Worm (Caenorhabditis elegans) whole organism, L4/young adult: ENCODE measurements around the gene C14B1.3.
A peak's percentile ranks its signal among the peaks of the same experiment; 100 is the strongest.

Experiments used
- W03F9.2 ChIP-seq: fragments of 150-350 bp; optimal IDR thresholded peaks from 2 replicates; lab custom pipeline; 2014; ENCODE audit warnings: missing biosample characterization, missing genetic modification characterization
- dao-5 ChIP-seq: sonication (generic microtip); optimal IDR thresholded peaks from 2 replicates; lab custom pipeline; 2016; ENCODE audit warnings: missing genotype, missing genetic modification characterization, moderate library complexity, missing compliant biosample characterization
- him-1 ChIP-seq: sonication (generic microtip); optimal IDR thresholded peaks from 2 replicates; lab custom pipeline; 2016; ENCODE audit warnings: missing genotype, missing genetic modification reagents, missing genetic modification characterization, missing compliant biosample characterization

The C14B1.3 gene

DNA sequence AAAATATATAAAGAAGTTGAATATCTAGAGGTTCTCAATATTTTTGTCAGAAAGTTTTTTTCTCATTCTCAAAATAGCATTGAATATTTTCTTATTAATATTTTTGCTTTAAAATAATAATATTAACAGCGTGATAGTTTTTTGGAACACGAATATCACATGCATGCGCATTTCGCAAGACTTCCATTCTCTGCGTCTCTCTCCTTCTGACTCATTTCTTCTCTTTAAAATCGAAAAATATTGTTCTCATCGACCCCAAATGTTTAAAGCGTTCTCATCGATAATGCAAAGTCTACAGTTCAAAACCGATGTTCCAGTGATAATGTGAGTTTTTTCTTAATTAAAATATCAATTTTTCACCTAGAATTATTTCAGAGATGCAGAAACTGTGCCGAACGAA is at the start of gene C14B1.3:
Gene C14B1.3 (plus strand): TSS at position 168 of the 400 bp plus-strand sequence.
- TF ChIP-seq dao-5 (tag; lab: Kevin White, UChicago) (no peak), W03F9.2 (tag; lab: Kevin White, UChicago) (peak; percentile 45)

DNA sequence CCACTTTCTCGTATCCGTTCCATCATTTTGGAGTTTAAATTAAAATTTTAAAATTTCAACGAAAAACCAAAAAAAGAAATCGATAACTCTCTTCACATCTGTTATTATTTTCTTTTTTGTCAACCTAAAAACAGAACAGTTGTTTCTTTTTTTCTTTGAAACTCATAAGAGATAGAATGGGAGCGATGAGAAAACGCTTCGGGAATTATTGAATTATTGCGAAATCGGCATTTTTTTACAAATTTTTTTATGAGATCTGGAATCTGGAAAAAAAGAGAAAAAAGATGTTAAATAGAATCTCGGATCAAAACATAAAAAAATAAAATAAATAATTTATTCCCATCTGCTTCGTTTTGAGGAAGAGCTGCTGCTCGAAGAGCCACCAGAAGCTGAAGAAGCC is 45.9 kb upstream of the C14B1.3 start, which contains the start of gene C46F11.5:
Gene C46F11.5 (minus strand): TSS at position 128 of the 400 bp plus-strand sequence.
- TF ChIP-seq W03F9.2 (tag; lab: Kevin White, UChicago): no peak
- no peak for TF ChIP-seq dao-5 (tag; lab: Kevin White, UChicago)
- no peak for TF ChIP-seq him-1 (tag; lab: Kevin White, UChicago)

DNA sequence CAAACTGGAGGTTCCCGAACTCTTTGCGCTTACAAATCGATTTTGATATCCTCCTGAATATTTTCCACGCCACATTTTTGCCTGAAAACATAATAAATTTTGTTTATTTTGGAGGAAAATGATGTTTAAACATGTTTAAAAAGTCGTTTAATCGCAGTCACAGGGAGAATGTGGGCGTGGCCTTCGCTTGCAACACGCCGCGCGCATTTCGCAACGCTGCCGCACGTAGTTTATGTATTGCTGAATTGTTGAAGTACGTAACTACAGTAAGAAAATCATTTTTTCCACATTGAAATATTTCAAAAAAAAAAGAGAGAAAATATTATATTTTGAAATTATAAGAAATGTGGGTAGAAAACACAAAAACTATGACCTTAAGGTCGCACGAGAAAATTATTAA is 39.1 kb upstream of the C14B1.3 start, which contains the start of gene C46F11.4:
Gene C46F11.4 (minus strand): TSS at position 81 of the 400 bp plus-strand sequence.
- no peak for TF ChIP-seq dao-5 (tag; lab: Kevin White, UChicago)
- TF ChIP-seq W03F9.2 (tag; lab: Kevin White, UChicago): peak; percentile 27
- TF ChIP-seq him-1 (tag; lab: Kevin White, UChicago): peak; percentile 62

DNA sequence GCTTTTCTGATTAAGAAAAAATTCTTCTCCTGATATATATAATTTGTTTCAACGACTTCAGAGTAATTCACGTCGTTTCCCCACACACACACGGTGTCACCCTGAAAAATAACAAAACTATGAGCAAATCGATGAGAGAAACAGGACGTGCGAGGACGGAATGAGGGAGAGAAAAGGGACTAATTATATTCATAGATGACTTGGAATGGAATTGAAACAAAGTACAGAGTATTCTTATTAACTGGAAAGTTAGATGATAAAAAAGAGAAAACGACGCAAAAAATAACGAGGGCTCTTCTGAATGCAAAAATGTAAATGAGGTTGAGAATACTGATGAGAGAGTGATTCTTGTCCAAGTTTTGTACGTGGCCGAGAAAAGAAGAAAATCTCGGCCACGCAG is 33.0 kb upstream of the C14B1.3 start, which contains the start of gene C46F11.6:
Gene C46F11.6 (minus strand): TSS at position 101 of the 400 bp plus-strand sequence.
- TF ChIP-seq him-1 (tag; lab: Kevin White, UChicago): no peak
- TF ChIP-seq W03F9.2 (tag; lab: Kevin White, UChicago): no peak
- TF ChIP-seq dao-5 (tag; lab: Kevin White, UChicago): no peak

DNA sequence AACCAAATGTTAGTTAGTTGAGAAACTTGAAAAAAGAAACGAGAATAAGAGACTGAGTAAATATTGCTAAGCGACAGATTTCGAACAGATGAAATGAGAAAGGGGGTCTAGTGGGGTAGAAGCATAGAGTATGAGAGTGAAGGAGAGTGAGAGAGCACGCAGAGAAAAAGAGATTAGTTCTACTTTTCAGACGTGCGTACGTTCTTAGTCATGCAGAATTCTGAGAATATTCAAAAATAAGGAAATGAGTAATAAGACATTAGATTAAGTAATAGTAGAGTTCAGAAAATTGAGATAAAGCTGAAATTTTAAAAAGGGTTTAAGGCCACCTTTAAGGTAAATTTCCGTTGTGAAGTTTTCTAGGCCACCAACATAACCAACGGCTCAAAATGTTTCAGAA is 32.4 kb upstream of the C14B1.3 start:
- no peak for TF ChIP-seq dao-5 (tag; lab: Kevin White, UChicago)
- TF ChIP-seq W03F9.2 (tag; lab: Kevin White, UChicago): no peak
- TF ChIP-seq him-1 (tag; lab: Kevin White, UChicago): no peak

DNA sequence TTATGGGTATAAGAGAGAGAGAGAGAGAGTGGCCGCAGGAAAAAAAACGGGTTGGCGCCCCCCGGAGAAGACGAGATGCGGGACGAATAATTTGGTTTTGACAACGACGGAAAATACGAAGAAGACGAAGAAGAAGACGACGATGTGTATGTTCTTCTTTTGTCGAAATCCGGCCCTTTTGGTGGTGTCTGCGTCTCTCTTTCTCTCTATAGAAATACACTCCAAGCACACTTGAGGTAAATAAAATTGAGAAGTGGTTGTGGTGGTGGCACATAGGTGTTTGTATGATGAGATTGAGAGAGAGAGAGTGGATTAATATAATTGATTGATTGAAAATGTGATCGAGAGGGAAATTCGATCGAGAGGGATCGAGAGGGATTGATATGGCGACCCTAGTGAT is 30.5 kb upstream of the C14B1.3 start:
- TF ChIP-seq dao-5 (tag; lab: Kevin White, UChicago) (no peak), W03F9.2 (tag; lab: Kevin White, UChicago) (no peak), him-1 (tag; lab: Kevin White, UChicago) (no peak)

DNA sequence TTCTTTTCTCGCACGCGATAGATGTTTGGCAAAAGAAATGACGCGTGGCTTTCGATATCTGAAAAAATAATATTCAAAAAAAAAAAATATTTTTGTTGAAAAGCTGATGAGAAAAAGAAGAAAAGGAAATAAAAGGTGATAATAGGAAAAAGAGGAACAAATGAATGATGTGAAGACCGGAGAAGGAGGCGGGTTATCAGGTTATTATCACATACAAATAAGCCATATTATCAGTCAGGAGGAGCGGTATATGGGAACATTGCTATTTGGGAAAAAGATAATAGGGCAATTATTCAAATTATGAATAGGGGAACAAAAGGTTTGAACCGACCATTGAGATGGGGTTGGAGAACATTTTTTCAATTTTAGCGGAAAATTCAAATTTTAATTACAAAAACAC is 29.2 kb upstream of the C14B1.3 start:
- TF ChIP-seq W03F9.2 (tag; lab: Kevin White, UChicago): no peak
- no peak for TF ChIP-seq dao-5 (tag; lab: Kevin White, UChicago)
- no peak for TF ChIP-seq him-1 (tag; lab: Kevin White, UChicago)

DNA sequence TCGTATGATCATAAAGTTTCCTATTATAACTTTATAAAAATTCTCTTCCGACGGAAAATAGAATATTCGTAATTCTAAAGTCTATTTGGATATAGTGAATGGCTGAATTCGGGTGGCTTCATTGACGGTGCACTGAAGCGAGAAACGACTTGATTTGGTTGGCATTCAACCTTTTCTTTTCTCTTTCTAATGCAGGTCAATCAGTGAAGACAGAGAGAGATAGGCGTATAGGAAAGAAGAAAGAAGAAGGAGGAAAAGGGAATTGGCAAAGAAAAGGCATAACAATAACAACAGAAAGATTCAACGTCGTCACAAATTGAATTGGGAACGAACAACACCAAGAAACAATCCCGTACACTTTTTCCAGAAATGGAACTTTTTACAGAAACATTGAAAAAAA is 27.9 kb upstream of the C14B1.3 start:
- no peak for TF ChIP-seq dao-5 (tag; lab: Kevin White, UChicago)
- TF ChIP-seq him-1 (tag; lab: Kevin White, UChicago): no peak
- TF ChIP-seq W03F9.2 (tag; lab: Kevin White, UChicago): no peak

DNA sequence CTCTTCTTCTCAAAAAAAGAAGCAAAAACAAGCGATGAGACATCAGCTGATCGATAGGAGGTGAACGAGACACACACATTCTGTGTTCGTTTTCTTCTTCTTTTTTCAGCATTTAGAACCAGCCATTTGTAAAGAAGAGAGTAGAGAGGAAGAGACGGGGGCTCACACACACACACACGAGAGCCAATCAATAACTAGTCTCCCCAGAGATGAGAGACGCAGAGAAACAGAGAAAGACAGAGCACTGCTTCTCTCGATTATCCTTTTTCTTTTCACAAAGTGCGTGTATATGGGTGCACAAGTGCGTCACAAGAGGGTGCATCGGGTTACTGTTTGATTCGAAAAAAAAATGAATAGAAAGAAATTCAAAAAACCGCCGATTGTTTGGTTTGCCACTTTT is 26.0 kb upstream of the C14B1.3 start:
- TF ChIP-seq dao-5 (tag; lab: Kevin White, UChicago) (no peak), him-1 (tag; lab: Kevin White, UChicago) (peak; percentile 92)

DNA sequence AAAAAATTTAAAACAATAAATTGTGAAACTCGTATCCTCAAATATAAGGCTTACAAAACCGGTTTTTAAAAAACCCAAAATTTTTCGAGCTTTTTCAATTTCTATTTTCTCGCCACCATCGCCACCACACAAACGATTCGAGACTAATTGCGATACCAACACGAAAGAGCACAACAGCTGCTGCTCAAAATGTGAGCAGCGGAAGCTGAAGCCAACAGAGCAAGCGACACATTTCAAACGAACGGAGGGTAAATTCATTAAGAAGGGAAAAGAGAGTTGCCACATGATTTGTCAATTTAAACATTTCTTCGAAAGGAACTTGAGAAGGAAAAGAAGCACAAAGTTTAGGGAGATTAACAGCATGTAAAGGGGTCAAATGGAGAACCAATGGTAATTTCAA is 24.3 kb upstream of the C14B1.3 start:
- TF ChIP-seq him-1 (tag; lab: Kevin White, UChicago): no peak
- TF ChIP-seq W03F9.2 (tag; lab: Kevin White, UChicago): no peak
- TF ChIP-seq dao-5 (tag; lab: Kevin White, UChicago): no peak

DNA sequence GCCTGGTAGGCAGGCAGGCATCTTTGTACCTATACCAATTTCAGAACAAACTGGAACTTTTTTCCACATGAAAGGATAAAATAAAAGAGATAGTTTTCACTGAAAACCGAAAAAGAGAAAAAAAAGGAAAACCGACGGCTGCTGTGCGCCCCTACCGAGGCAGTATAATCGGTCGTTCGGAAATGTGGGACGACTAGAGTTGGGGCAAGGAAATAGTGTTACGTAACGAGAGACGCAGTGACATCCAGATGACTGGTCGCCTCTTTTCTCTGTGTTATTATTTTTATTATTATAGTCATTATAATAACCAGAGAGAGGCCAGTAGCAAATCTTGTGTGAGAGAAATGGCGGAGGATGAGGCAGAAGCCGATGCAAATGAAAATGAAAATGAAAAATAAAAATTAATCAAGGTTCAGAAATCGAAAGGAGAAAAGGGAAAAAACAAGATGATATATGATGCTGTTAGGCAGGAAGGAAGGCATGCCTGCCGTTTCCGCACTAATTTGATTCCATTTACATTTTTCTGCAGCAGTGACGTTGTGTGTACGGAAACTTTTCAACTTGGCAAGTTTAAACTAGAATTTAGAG is 21.9 kb upstream of the C14B1.3 start:
- no peak for TF ChIP-seq dao-5 (tag; lab: Kevin White, UChicago)
- TF ChIP-seq him-1 (tag; lab: Kevin White, UChicago): no peak
- TF ChIP-seq W03F9.2 (tag; lab: Kevin White, UChicago): no peak

DNA sequence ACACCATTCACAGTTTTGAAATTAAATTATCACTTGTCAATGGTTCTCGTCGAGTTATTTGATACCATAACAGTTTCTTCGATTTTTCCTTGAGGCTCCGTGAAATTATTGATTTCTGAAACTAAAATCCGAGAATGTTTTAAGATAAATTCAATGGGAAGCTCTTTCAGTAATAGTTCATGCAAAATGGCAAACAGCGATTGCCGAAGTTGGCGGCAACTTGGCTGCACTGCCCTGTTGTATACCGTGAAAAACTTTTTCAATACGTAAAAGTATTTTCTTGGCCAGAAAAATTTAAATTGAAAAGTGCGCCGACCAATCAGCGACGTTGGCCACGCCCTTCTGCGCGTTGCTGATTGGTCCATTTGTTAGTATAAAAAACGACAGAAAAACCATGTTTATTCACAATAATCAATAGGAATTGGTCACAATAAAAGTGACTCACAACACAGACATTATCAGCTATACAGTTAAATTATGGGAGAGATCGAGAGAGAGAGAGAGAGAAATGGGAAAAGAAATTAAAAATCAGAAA is 20.4 kb upstream of the C14B1.3 start:
- TF ChIP-seq dao-5 (tag; lab: Kevin White, UChicago) (no peak), W03F9.2 (tag; lab: Kevin White, UChicago) (no peak), him-1 (tag; lab: Kevin White, UChicago) (no peak)

DNA sequence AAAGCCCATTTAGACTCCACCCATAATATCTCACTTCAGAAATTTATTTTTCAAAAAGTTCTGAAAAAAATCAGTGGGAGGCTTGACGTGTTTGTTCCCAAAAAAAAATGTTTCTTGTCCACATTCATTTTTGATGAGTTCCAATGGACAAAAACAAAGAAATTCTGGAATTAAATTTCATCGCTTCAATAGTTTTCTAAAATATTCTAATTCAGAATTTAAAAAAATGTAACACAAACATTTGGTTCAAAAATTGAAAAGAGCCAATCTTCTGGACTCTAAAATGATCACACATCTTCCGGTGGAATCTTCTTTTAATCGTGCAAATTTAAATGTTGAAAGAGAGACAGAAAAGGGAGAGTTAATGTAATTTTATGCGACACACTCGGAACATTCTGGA is 10.8 kb upstream of the C14B1.3 start:
- TF ChIP-seq dao-5 (tag; lab: Kevin White, UChicago) (no peak), him-1 (tag; lab: Kevin White, UChicago) (no peak), W03F9.2 (tag; lab: Kevin White, UChicago) (no peak)

DNA sequence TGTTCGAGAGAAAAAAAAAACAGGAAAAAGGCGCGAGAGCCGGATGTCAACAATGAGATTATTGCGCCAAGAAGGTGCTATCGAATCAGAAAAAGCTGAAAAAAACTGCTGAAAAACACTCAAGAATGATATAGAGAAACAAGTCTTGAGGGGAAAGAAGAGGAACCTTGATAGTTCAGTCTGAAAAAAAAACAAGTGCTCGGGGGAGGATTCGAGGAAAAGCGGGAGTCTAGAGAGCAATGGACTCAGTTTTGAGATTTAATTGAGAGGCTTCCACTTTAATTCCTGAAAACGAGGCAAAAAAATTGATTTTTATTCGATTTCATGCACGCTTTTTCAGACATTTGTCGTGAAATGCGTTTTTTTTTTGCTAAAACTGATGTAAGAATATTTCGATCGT is 8.8 kb upstream of the C14B1.3 start, which contains the start of gene npr-15:
Gene npr-15 (minus strand): TSS at position 101 of the 400 bp plus-strand sequence.
- TF ChIP-seq dao-5 (tag; lab: Kevin White, UChicago): no peak
